Worm (Caenorhabditis elegans) whole organism, young adult: ENCODE results near the gene gmap-2.

Experiments used
- B0261.1 ChIP-seq: sonication (generic microtip); optimal IDR thresholded peaks from 2 replicates; lab custom pipeline; 2016; ENCODE audit warnings: mild to moderate bottlenecking, missing genetic modification characterization, moderate library complexity, missing compliant biosample characterization
- D2030.7 ChIP-seq: fragments of 200-800 bp; sonication (Bioruptor generic); IDR thresholded peaks from 2 replicates; pipeline ENCODE4 v1.3.6; 2022; ENCODE audit warnings: missing genetic modification reagents, missing genetic modification characterization, missing compliant biosample characterization
- F49E8.2 ChIP-seq: sonication (generic microtip); optimal IDR thresholded peaks from 3 replicates; lab custom pipeline; 2017; ENCODE audit warnings: missing genetic modification characterization, mild to moderate bottlenecking, missing compliant biosample characterization, antibody characterized with exemption, moderate library complexity; ENCODE audit not compliant: insufficient read depth
- F55B11.4 ChIP-seq: sonication (generic microtip); optimal IDR thresholded peaks from 2 replicates; lab custom pipeline; 2016; ENCODE audit warnings: missing compliant biosample characterization, missing genetic modification characterization, borderline replicate concordance; ENCODE audit not compliant: insufficient read depth
- F57C9.4 ChIP-seq: sonication (generic microtip); optimal IDR thresholded peaks from 2 replicates; lab custom pipeline; 2017; ENCODE audit warnings: mild to moderate bottlenecking, missing genetic modification characterization, missing compliant biosample characterization
- T07F8.4 ChIP-seq: sonication (generic microtip); optimal IDR thresholded peaks from 2 replicates; lab custom pipeline; 2016; ENCODE audit warnings: mild to moderate bottlenecking, missing genetic modification characterization, moderate library complexity, missing compliant biosample characterization
- T26A5.8 ChIP-seq: sonication (generic microtip); optimal IDR thresholded peaks from 2 replicates; lab custom pipeline; 2016; ENCODE audit warnings: missing genetic modification characterization, missing compliant biosample characterization
- Y53G8AR.9 ChIP-seq: fragments of 200-800 bp; sonication (Bioruptor generic); conservative IDR thresholded peaks from 2 replicates; pipeline ENCODE4 v1.3.6; 2022; ENCODE audit warnings: missing genetic modification reagents, missing genetic modification characterization, missing compliant biosample characterization
- ZK185.1 ChIP-seq: sonication (generic microtip); optimal IDR thresholded peaks from 2 replicates; lab custom pipeline; 2016; ENCODE audit warnings: mild to moderate bottlenecking, missing genetic modification characterization, missing compliant biosample characterization; ENCODE audit not compliant: poor library complexity, severe bottlenecking
- aptf-2 ChIP-seq: fragments of 200-800 bp; sonication (Bioruptor generic); conservative IDR thresholded peaks from 2 replicates; pipeline ENCODE4 v1.3.6; 2022; ENCODE audit warnings: missing genetic modification reagents, missing genetic modification characterization, missing compliant biosample characterization
- atf-7 ChIP-seq: sonication (generic microtip); optimal IDR thresholded peaks from 2 replicates; lab custom pipeline; 2017; ENCODE audit warnings: mild to moderate bottlenecking, missing genetic modification characterization, missing compliant biosample characterization
- athp-1 ChIP-seq: sonication (generic microtip); optimal IDR thresholded peaks from 2 replicates; lab custom pipeline; 2017; ENCODE audit warnings: mild to moderate bottlenecking, missing genetic modification characterization, missing compliant biosample characterization
- attf-3 ChIP-seq: fragments of 200-800 bp; sonication (Bioruptor generic); conservative IDR thresholded peaks from 2 replicates; pipeline ENCODE4 v1.3.6; 2022; ENCODE audit warnings: missing genetic modification reagents, missing genetic modification characterization, missing compliant biosample characterization
- attf-6 ChIP-seq: fragments of 200-800 bp; sonication (Bioruptor generic); IDR thresholded peaks from 2 replicates; pipeline ENCODE4 v1.3.6; 2022; ENCODE audit warnings: missing genetic modification reagents, missing genetic modification characterization, missing compliant biosample characterization
- cebp-1 ChIP-seq, 2 experiments: fragments of 200-800 bp in 1 of 2; sonication (Bioruptor generic) in 1 of 2; sonication (generic microtip) in 1 of 2; IDR thresholded peaks in 1 of 2; optimal IDR thresholded peaks in 1 of 2; 2 replicates each; pipeline versions ENCODE4 v1.3.6 to Lab custom; 2017 to 2022; ENCODE audit warnings: missing compliant biosample characterization in 2 of 2, missing genetic modification characterization in 2 of 2, mild to moderate bottlenecking in 1 of 2, missing genetic modification reagents in 1 of 2, moderate library complexity in 1 of 2
- cebp-2 ChIP-seq: fragments of 200-800 bp; sonication (Bioruptor generic); IDR thresholded peaks from 2 replicates; pipeline ENCODE4 v1.3.6; 2022; ENCODE audit warnings: missing genetic modification characterization, missing compliant biosample characterization
- ceh-100 ChIP-seq: fragments of 200-800 bp; sonication (Bioruptor generic); IDR thresholded peaks from 2 replicates; pipeline ENCODE4 v1.3.6; 2022; ENCODE audit warnings: missing genetic modification reagents, missing genetic modification characterization, missing compliant biosample characterization
- ceh-79 ChIP-seq: sonication (generic microtip); optimal IDR thresholded peaks from 2 replicates; lab custom pipeline; 2017; ENCODE audit warnings: mild to moderate bottlenecking, missing genetic modification characterization, missing compliant biosample characterization
- chd-7 ChIP-seq: sonication (generic microtip); optimal IDR thresholded peaks from 2 replicates; lab custom pipeline; 2016; ENCODE audit warnings: mild to moderate bottlenecking, missing genetic modification characterization, moderate library complexity, missing compliant biosample characterization
- die-1 ChIP-seq: sonication (generic microtip); optimal IDR thresholded peaks from 2 replicates; lab custom pipeline; 2016; ENCODE audit warnings: missing genotype, mild to moderate bottlenecking, missing genetic modification characterization, missing compliant biosample characterization
- dox-1 ChIP-seq: fragments of 200-800 bp; sonication (Bioruptor generic); IDR thresholded peaks from 2 replicates; pipeline ENCODE4 v1.3.6; 2022; ENCODE audit warnings: missing genetic modification reagents, missing genetic modification characterization, missing compliant biosample characterization
- dpl-1 ChIP-seq: fragments of 150-350 bp; optimal IDR thresholded peaks from 2 replicates; lab custom pipeline; 2014; ENCODE audit warnings: missing biosample characterization, missing genetic modification reagents, missing genetic modification characterization
- egrh-3 ChIP-seq: fragments of 200-800 bp; sonication (Bioruptor generic); IDR thresholded peaks from 2 replicates; pipeline ENCODE4 v1.3.6; 2022; ENCODE audit warnings: missing genetic modification reagents, missing genetic modification characterization, missing compliant biosample characterization
- ekl-4 ChIP-seq: fragments of 200-800 bp; sonication (Bioruptor generic); IDR thresholded peaks from 2 replicates; pipeline ENCODE4 v1.3.6; 2022; ENCODE audit warnings: missing genetic modification reagents, missing genetic modification characterization, missing compliant biosample characterization
- gei-17 ChIP-seq: fragments of 200-800 bp; sonication (Bioruptor generic); optimal IDR thresholded peaks from 2 replicates; lab custom pipeline; 2018; ENCODE audit warnings: mild to moderate bottlenecking, missing genetic modification characterization, missing compliant biosample characterization
- him-1 ChIP-seq: sonication (generic microtip); optimal IDR thresholded peaks from 2 replicates; lab custom pipeline; 2016; ENCODE audit warnings: missing genotype, missing genetic modification reagents, missing genetic modification characterization, missing compliant biosample characterization
- hmg-20 ChIP-seq: fragments of 200-800 bp; sonication (Bioruptor generic); IDR thresholded peaks from 2 replicates; pipeline ENCODE4 v1.3.6; 2022; ENCODE audit warnings: missing genetic modification reagents, missing genetic modification characterization, missing compliant biosample characterization
- lag-1 ChIP-seq: fragments of 200-800 bp; sonication (Bioruptor generic); IDR thresholded peaks from 2 replicates; pipeline ENCODE4 v1.3.6; 2022; ENCODE audit warnings: missing genetic modification reagents, missing genetic modification characterization, missing compliant biosample characterization
- let-607 ChIP-seq, 2 experiments: fragments of 200-800 bp in 1 of 2; sonication (Bioruptor generic) in 1 of 2; sonication (generic microtip) in 1 of 2; optimal IDR thresholded peaks; 2 replicates each; lab custom pipeline; 2016 to 2018; ENCODE audit warnings: mild to moderate bottlenecking in 2 of 2, missing compliant biosample characterization in 2 of 2, missing genetic modification characterization in 2 of 2, moderate library complexity in 2 of 2, missing genotype in 1 of 2
- lin-26 ChIP-seq: fragments of 200-800 bp; sonication (Bioruptor generic); IDR thresholded peaks from 2 replicates; pipeline ENCODE4 v1.3.6; 2022; ENCODE audit warnings: missing genetic modification reagents, missing genetic modification characterization, missing compliant biosample characterization
- lin-40 ChIP-seq: sonication (generic microtip); optimal IDR thresholded peaks from 2 replicates; lab custom pipeline; 2016; ENCODE audit warnings: missing genetic modification characterization, mild to moderate bottlenecking, missing compliant biosample characterization, missing genotype, missing genetic modification reagents
- lir-1 ChIP-seq: fragments of 200-800 bp; sonication (Bioruptor generic); conservative IDR thresholded peaks from 2 replicates; pipeline ENCODE4 v1.3.6; 2022; ENCODE audit warnings: missing genetic modification reagents, missing genetic modification characterization, missing compliant biosample characterization
- madf-6 ChIP-seq: fragments of 200-800 bp; sonication (Bioruptor generic); IDR thresholded peaks from 2 replicates; pipeline ENCODE4 v1.3.6; 2022; ENCODE audit warnings: missing genetic modification reagents, missing genetic modification characterization, missing compliant biosample characterization
- madf-8 ChIP-seq: fragments of 200-800 bp; sonication (Bioruptor generic); conservative IDR thresholded peaks from 2 replicates; pipeline ENCODE4 v1.3.6; 2022; ENCODE audit warnings: missing genetic modification reagents, missing genetic modification characterization, missing compliant biosample characterization
- mes-4 ChIP-seq: sonication (generic microtip); optimal IDR thresholded peaks from 2 replicates; lab custom pipeline; 2016; ENCODE audit warnings: missing genotype, missing genetic modification characterization, missing compliant biosample characterization
- pbrm-1 ChIP-seq: fragments of 200-800 bp; sonication (Bioruptor generic); IDR thresholded peaks from 2 replicates; pipeline ENCODE4 v1.3.6; 2022; ENCODE audit warnings: missing genetic modification reagents, missing genetic modification characterization, missing compliant biosample characterization
- pha-4 ChIP-seq: fragments of 150-350 bp; sonication (generic microtip); optimal IDR thresholded peaks from 2 replicates; lab custom pipeline; 2014; ENCODE audit warnings: missing biosample characterization, missing genetic modification reagents, missing genetic modification characterization
- rpc-1 ChIP-seq, 2 experiments: fragments of 150-350 bp in 1 of 2; sonication (generic microtip) in 1 of 2; optimal IDR thresholded peaks; 2 replicates each; lab custom pipeline; 2014 to 2018; ENCODE audit warnings: missing biosample characterization in 1 of 2, missing genetic modification characterization in 1 of 2, missing genetic modification reagents in 1 of 2, missing genotype in 1 of 2
- sea-2 ChIP-seq: fragments of 200-800 bp; sonication (Bioruptor generic); IDR thresholded peaks from 2 replicates; pipeline ENCODE4 v1.3.6; 2022; ENCODE audit warnings: missing genetic modification characterization, missing compliant biosample characterization
- snpc-1.1 ChIP-seq: sonication (generic microtip); optimal IDR thresholded peaks from 2 replicates; lab custom pipeline; 2017; ENCODE audit warnings: missing genetic modification characterization, mild to moderate bottlenecking, missing compliant biosample characterization, antibody characterized with exemption, moderate library complexity, missing genotype, missing genetic modification reagents; ENCODE audit not compliant: insufficient read depth
- snpc-1.3 ChIP-seq: sonication (generic microtip); optimal IDR thresholded peaks from 2 replicates; lab custom pipeline; 2017; ENCODE audit warnings: missing genetic modification characterization, mild to moderate bottlenecking, missing compliant biosample characterization, antibody characterized with exemption, moderate library complexity, missing genotype, missing genetic modification reagents; ENCODE audit not compliant: insufficient read depth
- snpc-3.4 ChIP-seq: sonication (generic microtip); optimal IDR thresholded peaks from 2 replicates; lab custom pipeline; 2017; ENCODE audit warnings: missing genetic modification characterization, mild to moderate bottlenecking, missing compliant biosample characterization, antibody characterized with exemption, moderate library complexity, missing genotype, missing genetic modification reagents
- snpc-4 ChIP-seq, 5 experiments: fragments of 150-350 bp in 1 of 5; sonication (generic microtip) in 4 of 5; optimal IDR thresholded peaks; 2 replicates each; lab custom pipeline; 2014 to 2018; ENCODE audit warnings: missing genetic modification characterization in 5 of 5, missing biosample characterization in 3 of 5, antibody characterized with exemption in 2 of 5, mild to moderate bottlenecking in 2 of 5, missing compliant biosample characterization in 2 of 5, missing genotype in 2 of 5, moderate library complexity in 2 of 5, missing genetic modification reagents in 1 of 5
- tbp1 ChIP-seq: fragments of 200-800 bp; sonication (Bioruptor generic); optimal IDR thresholded peaks from 2 replicates; lab custom pipeline; 2018; ENCODE audit warnings: mild to moderate bottlenecking, missing genetic modification characterization, missing compliant biosample characterization
- ztf-25 ChIP-seq: fragments of 200-800 bp; sonication (Bioruptor generic); IDR thresholded peaks from 2 replicates; pipeline ENCODE4 v1.3.6; 2022; ENCODE audit warnings: missing genetic modification reagents, missing genetic modification characterization, missing compliant biosample characterization

Gene gmap-2

DNA sequence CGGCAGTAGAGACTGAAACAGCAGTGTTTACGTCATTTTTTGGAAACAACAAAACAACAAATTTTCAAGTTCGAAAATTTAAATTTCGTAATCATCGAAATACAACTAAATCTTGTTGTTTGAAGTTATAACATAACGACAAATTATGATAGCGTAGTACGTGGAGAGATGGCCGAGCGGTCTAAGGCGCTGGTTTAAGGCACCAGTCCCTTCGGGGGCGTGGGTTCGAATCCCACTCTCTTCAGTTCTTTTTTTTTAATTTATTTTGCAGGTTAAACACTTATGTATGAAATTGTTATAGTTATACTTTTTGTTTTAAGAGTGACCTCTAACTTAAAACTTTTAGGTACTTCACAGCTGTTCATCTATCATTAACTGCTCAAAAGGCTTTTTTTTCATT, 770 bp downstream of the gmap-2 start:
- TF ChIP-seq rpc-1 (optimal IDR thresholded peaks at IDR 0.05; lab: Kevin White, UChicago) (peak; percentile 75), rpc-1 (tag; optimal IDR thresholded peaks at IDR 0.05; lab: Kevin White, UChicago) (peak; percentile 85), T07F8.4 (peak; percentile 16), him-1 (tag; lab: Kevin White, UChicago) (peak; percentile 66), egrh-3 (peak; percentile 37; the same call in 1 of the 2 replicates), ceh-79 (tag; lab: Kevin White, UChicago) (no peak), snpc-1.1 (tag; lab: Kevin White, UChicago) (no peak), madf-6 (GFP tag; lab: Robert Waterston, UW) (no peak), snpc-3.4 (tag; lab: Kevin White, UChicago) (peak; percentile 64), mes-4 (peak; percentile 16), snpc-4 (GFP tag; optimal IDR thresholded peaks at IDR 0.05; lab: Kevin White, UChicago) (peak; percentile 43), snpc-4 (tag; optimal IDR thresholded peaks at IDR 0.05; lab: Kevin White, UChicago) (no peak), D2030.7 (GFP tag; lab: Robert Waterston, UW) (peak; percentile 34; the same call in 1 of the 2 replicates), madf-8 (no peak), ztf-25 (GFP tag; lab: Robert Waterston, UW) (peak; percentile 73; the same call in 1 of the 2 replicates), sea-2 (no peak), ZK185.1 (tag; lab: Kevin White, UChicago) (peak; percentile 74), attf-3 (GFP tag; lab: Robert Waterston, UW) (no peak), hmg-20 (no peak), die-1 (peak; percentile 68), cebp-1 (GFP tag; IDR thresholded peaks at IDR 0.05; lab: Robert Waterston, UW) (peak; percentile 37; the same call in 1 of the 2 replicates), cebp-1 (tag; optimal IDR thresholded peaks at IDR 0.05; lab: Kevin White, UChicago) (no peak), dox-1 (GFP tag; lab: Robert Waterston, UW) (no peak), lin-26 (GFP tag; lab: Robert Waterston, UW) (peak; percentile 70), atf-7 (tag; lab: Kevin White, UChicago) (no peak), snpc-1.3 (tag; lab: Kevin White, UChicago) (peak; percentile 66), ekl-4 (GFP tag; lab: Robert Waterston, UW) (no peak), chd-7 (tag; lab: Kevin White, UChicago) (no peak), pbrm-1 (GFP tag; lab: Robert Waterston, UW) (peak; percentile 68), F49E8.2 (peak; percentile 21), let-607 (tag; optimal IDR thresholded peaks at IDR 0.05; lab: Kevin White, UChicago) (no peak), B0261.1 (tag; lab: Kevin White, UChicago) (peak; percentile 70), athp-1 (no peak), tbp1 (GFP tag; lab: Kevin White, UChicago) (peak; percentile 90)

DNA sequence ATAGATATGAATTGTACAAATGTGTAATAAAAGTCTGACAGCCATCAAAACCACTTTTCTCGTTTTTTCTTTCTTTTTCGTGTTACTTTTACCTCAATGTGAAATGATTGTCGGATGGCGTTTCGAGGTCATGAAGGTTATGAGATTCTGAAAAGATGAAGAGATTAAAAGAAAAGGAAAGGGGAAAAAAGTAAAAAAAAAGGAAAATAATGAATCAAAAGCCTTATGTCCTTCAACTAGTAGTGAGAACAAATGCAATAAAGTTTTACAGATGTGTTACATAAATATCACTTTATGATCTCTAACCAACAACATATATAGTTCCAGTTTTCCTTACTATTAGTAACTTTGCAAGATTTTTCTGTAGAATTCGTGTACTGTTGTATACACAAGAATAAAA, 2.3 kb downstream of the gmap-2 start, which contains the start of gene gmap-3:
Gene gmap-3 (minus strand): TSS at position 148 of the 400 bp plus-strand sequence.
- no peak for TF ChIP-seq T26A5.8
- no peak for TF ChIP-seq cebp-2
- no peak for TF ChIP-seq F49E8.2
- TF ChIP-seq aptf-2 (GFP tag; lab: Robert Waterston, UW): no peak
- TF ChIP-seq ceh-100 (GFP tag; lab: Robert Waterston, UW): no peak
- no peak for TF ChIP-seq athp-1
- no peak for TF ChIP-seq snpc-3.4 (tag; lab: Kevin White, UChicago)
- TF ChIP-seq Y53G8AR.9: no peak
- TF ChIP-seq lir-1: no peak
- no peak for TF ChIP-seq dpl-1 (GFP tag; lab: Kevin White, UChicago)
- TF ChIP-seq pha-4 (tag; lab: Kevin White, UChicago): no peak
- no peak for TF ChIP-seq gei-17 (GFP tag; lab: Kevin White, UChicago)
- TF ChIP-seq attf-6: no peak
- TF ChIP-seq lag-1 (GFP tag; lab: Robert Waterston, UW): no peak
- TF ChIP-seq attf-3 (GFP tag; lab: Robert Waterston, UW): no peak
- no peak for TF ChIP-seq snpc-1.1 (tag; lab: Kevin White, UChicago)
- TF ChIP-seq lin-40 (tag; lab: Kevin White, UChicago): no peak
- TF ChIP-seq F55B11.4 (tag; lab: Kevin White, UChicago): no peak
- no peak for TF ChIP-seq F57C9.4 (tag; lab: Kevin White, UChicago)
